Worm (Caenorhabditis elegans) whole organism, L1 larva: Measurements from ENCODE around the gene F49C12.6.
A peak's percentile ranks its signal among the peaks of the same experiment; 100 is the strongest.

Experiments
- C04F5.9 ChIP-seq: sonication (generic microtip); optimal IDR thresholded peaks from 2 replicates; lab custom pipeline; 2016; ENCODE audit warnings: missing genetic modification characterization, missing compliant biosample characterization
- F16B12.6 ChIP-seq: fragments of 150-350 bp; optimal IDR thresholded peaks from 2 replicates; lab custom pipeline; 2014; ENCODE audit warnings: missing biosample characterization, missing genetic modification characterization
- Y116A8C.19 ChIP-seq: sonication (generic microtip); optimal IDR thresholded peaks from 2 replicates; lab custom pipeline; 2016; ENCODE audit warnings: missing compliant biosample characterization, missing genetic modification characterization, borderline replicate concordance
- alr-1 ChIP-seq: fragments of 200-800 bp; sonication (Bioruptor generic); optimal IDR thresholded peaks from 2 replicates; lab custom pipeline; 2018; ENCODE audit warnings: borderline replicate concordance, mild to moderate bottlenecking, missing genetic modification characterization, missing compliant biosample characterization
- ama-1 ChIP-seq: fragments of 150-350 bp; optimal IDR thresholded peaks from 2 replicates; lab custom pipeline; 2014
- ceh-8 ChIP-seq: fragments of 200-800 bp; sonication (Bioruptor generic); optimal IDR thresholded peaks from 2 replicates; lab custom pipeline; 2018; ENCODE audit warnings: mild to moderate bottlenecking, missing genetic modification characterization, moderate library complexity, missing compliant biosample characterization
- ceh-88 ChIP-seq: fragments of 200-800 bp; sonication (Bioruptor generic); IDR thresholded peaks from 2 replicates; pipeline ENCODE4 v1.3.6; 2022; ENCODE audit warnings: missing genetic modification characterization, missing compliant biosample characterization
- ceh-90 ChIP-seq: sonication (generic microtip); optimal IDR thresholded peaks from 2 replicates; lab custom pipeline; 2016; ENCODE audit warnings: missing genetic modification characterization, missing compliant biosample characterization
- ces-1 ChIP-seq: fragments of 150-350 bp; optimal IDR thresholded peaks from 2 replicates; lab custom pipeline; 2014; ENCODE audit warnings: missing biosample characterization, missing genetic modification reagents, missing genetic modification characterization
- dpl-1 ChIP-seq, 3 experiments: fragments of 150-350 bp in 2 of 3; sonication (generic microtip) in 1 of 3; optimal IDR thresholded peaks; 2 replicates each; lab custom pipeline; 2014 to 2017; ENCODE audit warnings: missing biosample characterization in 3 of 3, missing genetic modification characterization in 3 of 3, missing genetic modification reagents in 3 of 3
- dsc-1 ChIP-seq: sonication (generic microtip); optimal IDR thresholded peaks from 2 replicates; lab custom pipeline; 2016; ENCODE audit warnings: mild to moderate bottlenecking, missing genetic modification characterization, missing compliant biosample characterization
- efl-3 ChIP-seq: fragments of 200-800 bp; sonication (Bioruptor generic); optimal IDR thresholded peaks from 2 replicates; lab custom pipeline; 2018; ENCODE audit warnings: mild to moderate bottlenecking, missing genetic modification characterization, missing compliant biosample characterization
- ets-5 ChIP-seq: fragments of 200-800 bp; sonication (Bioruptor generic); IDR thresholded peaks from 2 replicates; pipeline ENCODE4 v1.3.6; 2022; ENCODE audit warnings: missing genetic modification characterization, missing compliant biosample characterization
- fkh-4 ChIP-seq: sonication (generic microtip); optimal IDR thresholded peaks from 2 replicates; lab custom pipeline; 2016; ENCODE audit warnings: missing compliant biosample characterization, missing genetic modification characterization, borderline replicate concordance
- fkh-8 ChIP-seq: sonication (generic microtip); optimal IDR thresholded peaks from 2 replicates; lab custom pipeline; 2016; ENCODE audit warnings: mild to moderate bottlenecking, missing genetic modification characterization, missing compliant biosample characterization
- fos-1 ChIP-seq: fragments of 150-350 bp; optimal IDR thresholded peaks from 2 replicates; lab custom pipeline; 2014; ENCODE audit warnings: missing biosample characterization, missing genetic modification characterization
- grh-1 ChIP-seq: fragments of 200-800 bp; sonication (Bioruptor generic); IDR thresholded peaks from 2 replicates; pipeline ENCODE4 v1.3.6; 2022; ENCODE audit warnings: missing genetic modification reagents, missing genetic modification characterization, missing compliant biosample characterization
- hlh-17 ChIP-seq: fragments of 200-800 bp; sonication (Bioruptor generic); optimal IDR thresholded peaks from 2 replicates; lab custom pipeline; 2018; ENCODE audit warnings: missing genetic modification characterization, mild to moderate bottlenecking, missing compliant biosample characterization, moderate library complexity, borderline replicate concordance
- hlh-4 ChIP-seq: sonication (generic microtip); optimal IDR thresholded peaks from 2 replicates; lab custom pipeline; 2016; ENCODE audit warnings: mild to moderate bottlenecking, missing genetic modification characterization, missing compliant biosample characterization
- hpl-2 ChIP-seq: fragments of 150-350 bp; optimal IDR thresholded peaks from 2 replicates; lab custom pipeline; 2014; ENCODE audit warnings: missing biosample characterization, missing genetic modification reagents, missing genetic modification characterization
- irx-1 ChIP-seq: sonication (generic microtip); optimal IDR thresholded peaks from 2 replicates; lab custom pipeline; 2016; ENCODE audit warnings: missing genetic modification characterization, missing compliant biosample characterization
- isw-1 ChIP-seq: fragments of 200-800 bp; sonication (Bioruptor generic); IDR thresholded peaks from 2 replicates; pipeline ENCODE4 v1.3.6; 2022; ENCODE audit warnings: missing genetic modification characterization, missing compliant biosample characterization
- jun-1 ChIP-seq: fragments of 150-350 bp; optimal IDR thresholded peaks from 2 replicates; lab custom pipeline; 2014; ENCODE audit warnings: missing biosample characterization, missing genetic modification reagents, missing genetic modification characterization
- lin-13 ChIP-seq: fragments of 150-350 bp; optimal IDR thresholded peaks from 2 replicates; lab custom pipeline; 2014; ENCODE audit warnings: missing biosample characterization, missing genetic modification reagents, missing genetic modification characterization
- lsy-2 ChIP-seq, 2 experiments: fragments of 150-350 bp; optimal IDR thresholded peaks; 2 replicates each; lab custom pipeline; 2014; ENCODE audit warnings: missing biosample characterization in 2 of 2, missing genetic modification characterization in 2 of 2
- mep-1 ChIP-seq: fragments of 150-350 bp; optimal IDR thresholded peaks from 2 replicates; lab custom pipeline; 2014; ENCODE audit warnings: missing biosample characterization, missing genetic modification characterization
- nhr-11 ChIP-seq: fragments of 150-350 bp; optimal IDR thresholded peaks from 2 replicates; lab custom pipeline; 2014; ENCODE audit warnings: missing biosample characterization, missing genetic modification characterization
- nhr-12 ChIP-seq: sonication (generic microtip); optimal IDR thresholded peaks from 2 replicates; lab custom pipeline; 2017; ENCODE audit warnings: missing biosample characterization, missing genetic modification characterization
- nhr-19 ChIP-seq: fragments of 200-800 bp; sonication (Bioruptor generic); conservative IDR thresholded peaks from 2 replicates; pipeline ENCODE4 v1.3.6; 2022; ENCODE audit warnings: missing genetic modification characterization, missing compliant biosample characterization
- nhr-237 ChIP-seq: fragments of 150-350 bp; optimal IDR thresholded peaks from 2 replicates; lab custom pipeline; 2014; ENCODE audit warnings: missing biosample characterization, missing genetic modification characterization
- nhr-47 ChIP-seq: sonication (generic microtip); optimal IDR thresholded peaks from 2 replicates; lab custom pipeline; 2016; ENCODE audit warnings: mild to moderate bottlenecking, missing genetic modification characterization, moderate library complexity, missing compliant biosample characterization
- nhr-71 ChIP-seq: sonication (generic microtip); optimal IDR thresholded peaks from 2 replicates; lab custom pipeline; 2016; ENCODE audit warnings: mild to moderate bottlenecking, missing genetic modification characterization, moderate library complexity, missing compliant biosample characterization
- nhr-77 ChIP-seq: fragments of 150-350 bp; optimal IDR thresholded peaks from 2 replicates; lab custom pipeline; 2014; ENCODE audit warnings: missing biosample characterization, missing genetic modification characterization
- nhr-84 ChIP-seq: sonication (generic microtip); optimal IDR thresholded peaks from 2 replicates; lab custom pipeline; 2017; ENCODE audit warnings: missing biosample characterization, missing genetic modification characterization
- nhr-90 ChIP-seq: sonication (generic microtip); optimal IDR thresholded peaks from 2 replicates; lab custom pipeline; 2016; ENCODE audit warnings: mild to moderate bottlenecking, missing genetic modification characterization, missing compliant biosample characterization; ENCODE audit not compliant: poor library complexity
- pag-3 ChIP-seq: sonication (generic microtip); optimal IDR thresholded peaks from 2 replicates; lab custom pipeline; 2017; ENCODE audit warnings: missing genetic modification characterization, mild to moderate bottlenecking, missing compliant biosample characterization, antibody characterized with exemption, borderline replicate concordance; ENCODE audit not compliant: insufficient read depth
- pqm-1 ChIP-seq: sonication (generic microtip); optimal IDR thresholded peaks from 3 replicates; lab custom pipeline; 2017; ENCODE audit warnings: missing biosample characterization, missing genetic modification characterization
- rnt-1 ChIP-seq: sonication (generic microtip); optimal IDR thresholded peaks from 2 replicates; lab custom pipeline; 2016; ENCODE audit warnings: mild to moderate bottlenecking, missing genetic modification characterization, moderate library complexity, missing compliant biosample characterization
- skn-1 ChIP-seq: fragments of 150-350 bp; optimal IDR thresholded peaks from 2 replicates; lab custom pipeline; 2014; ENCODE audit warnings: missing biosample characterization, missing genetic modification characterization
- snpc-4 ChIP-seq: fragments of 150-350 bp; optimal IDR thresholded peaks from 2 replicates; lab custom pipeline; 2014; ENCODE audit warnings: missing biosample characterization, missing genetic modification characterization
- sox-4 ChIP-seq: sonication (generic microtip); optimal IDR thresholded peaks from 2 replicates; lab custom pipeline; 2016; ENCODE audit warnings: missing genetic modification characterization, missing compliant biosample characterization
- swsn-7 ChIP-seq: sonication (generic microtip); optimal IDR thresholded peaks from 2 replicates; lab custom pipeline; 2016; ENCODE audit warnings: missing genetic modification characterization, missing compliant biosample characterization
- tbx-2 ChIP-seq: sonication (generic microtip); optimal IDR thresholded peaks from 2 replicates; lab custom pipeline; 2016; ENCODE audit warnings: missing genetic modification characterization, missing compliant biosample characterization
- tlp-1 ChIP-seq: fragments of 150-350 bp; optimal IDR thresholded peaks from 2 replicates; lab custom pipeline; 2014; ENCODE audit warnings: missing biosample characterization, missing genetic modification characterization
- unc-30 ChIP-seq: sonication (generic microtip); optimal IDR thresholded peaks from 2 replicates; lab custom pipeline; 2017; ENCODE audit warnings: missing biosample characterization, missing genetic modification characterization
- unc-62 ChIP-seq: fragments of 150-350 bp; optimal IDR thresholded peaks from 2 replicates; lab custom pipeline; 2014; ENCODE audit warnings: missing biosample characterization, missing genetic modification reagents, missing genetic modification characterization
- unc-86 ChIP-seq: sonication (generic microtip); optimal IDR thresholded peaks from 2 replicates; lab custom pipeline; 2016; ENCODE audit warnings: missing genetic modification characterization, missing compliant biosample characterization
- unc-98 ChIP-seq: fragments of 200-800 bp; sonication (Bioruptor generic); IDR thresholded peaks from 2 replicates; pipeline ENCODE4 v1.3.6; 2022; ENCODE audit warnings: missing genetic modification characterization, missing compliant biosample characterization
- vab-15 ChIP-seq: sonication (generic microtip); optimal IDR thresholded peaks from 2 replicates; lab custom pipeline; 2017; ENCODE audit warnings: missing genotype, mild to moderate bottlenecking, missing genetic modification characterization, missing compliant biosample characterization
- xbp-1 ChIP-seq: sonication (generic microtip); optimal IDR thresholded peaks from 2 replicates; lab custom pipeline; 2016; ENCODE audit warnings: missing genetic modification characterization, missing compliant biosample characterization
- zip-4 ChIP-seq: fragments of 200-800 bp; sonication (Bioruptor generic); optimal IDR thresholded peaks from 2 replicates; lab custom pipeline; 2018; ENCODE audit warnings: mild to moderate bottlenecking, missing genetic modification characterization, moderate library complexity, missing compliant biosample characterization
- ztf-11 ChIP-seq, 2 experiments: sonication (generic microtip); optimal IDR thresholded peaks; 2 replicates each; lab custom pipeline; 2016 to 2017; ENCODE audit warnings: missing genetic modification characterization in 2 of 2, missing biosample characterization in 1 of 2, missing compliant biosample characterization in 1 of 2
- ztf-4 ChIP-seq: fragments of 150-350 bp; optimal IDR thresholded peaks from 2 replicates; lab custom pipeline; 2014; ENCODE audit warnings: missing biosample characterization, missing genetic modification characterization

The F49C12.6 gene

ce11 chrIV:9335552-9336251 lies 26.8 kb upstream of the F49C12.6 start, which contains the start of the genes coa-4 and T20D3.14 (continued):
- TF ChIP-seq C04F5.9 (tag; lab: Kevin White, UChicago) (no peak), jun-1 (tag; lab: Kevin White, UChicago) (no peak), irx-1 (tag; lab: Kevin White, UChicago) (peak; percentile 9), ztf-11 (tag; optimal IDR thresholded peaks at IDR 0.05; lab: Kevin White, UChicago) (no peak), ama-1 (lab: Kevin White, UChicago) (no peak), nhr-237 (tag; lab: Kevin White, UChicago) (no peak), ces-1 (GFP tag; lab: Kevin White, UChicago) (no peak), dsc-1 (tag; lab: Kevin White, UChicago) (no peak), lsy-2 (tag; optimal IDR thresholded peaks at IDR 0.05; lab: Kevin White, UChicago) (peak; percentile 53 to 58), ztf-4 (tag; lab: Kevin White, UChicago) (no peak), vab-15 (tag; lab: Kevin White, UChicago) (no peak), nhr-90 (tag; lab: Kevin White, UChicago) (no peak), isw-1 (GFP tag; lab: Robert Waterston, UW) (no peak), pqm-1 (tag; lab: Kevin White, UChicago) (no peak), alr-1 (tag; lab: Kevin White, UChicago) (no peak), unc-98 (GFP tag; lab: Robert Waterston, UW) (no peak), ceh-8 (no peak), sox-4 (tag; lab: Kevin White, UChicago) (no peak), rnt-1 (tag; lab: Kevin White, UChicago) (peak; percentile 33), xbp-1 (tag; lab: Kevin White, UChicago) (peak; percentile 48), nhr-84 (no peak), snpc-4 (tag; lab: Kevin White, UChicago) (peak; percentile 1), nhr-47 (peak; percentile 43), skn-1 (no peak), mep-1 (tag; lab: Kevin White, UChicago) (peak; percentile 41), pag-3 (tag; lab: Kevin White, UChicago) (no peak), nhr-71 (tag; lab: Kevin White, UChicago) (peak; percentile 71), unc-30 (tag; lab: Kevin White, UChicago) (no peak), hlh-4 (tag; lab: Kevin White, UChicago) (no peak), lin-13 (GFP tag; lab: Kevin White, UChicago) (no peak), F16B12.6 (tag; lab: Kevin White, UChicago) (no peak), Y116A8C.19 (tag; lab: Kevin White, UChicago) (no peak), tbx-2 (tag; lab: Kevin White, UChicago) (peak; percentile 43), nhr-77 (tag; lab: Kevin White, UChicago) (peak; percentile 11), efl-3 (GFP tag; lab: Kevin White, UChicago) (no peak), zip-4 (GFP tag; lab: Kevin White, UChicago) (no peak), fkh-8 (tag; lab: Kevin White, UChicago) (no peak), nhr-19 (GFP tag; lab: Robert Waterston, UW) (no peak; the same call in none of the 2 replicates), ceh-88 (no peak), tlp-1 (no peak), unc-86 (tag; lab: Kevin White, UChicago) (no peak), hlh-17 (GFP tag; lab: Kevin White, UChicago) (no peak), nhr-11 (tag; lab: Kevin White, UChicago) (no peak), hpl-2 (GFP tag; lab: Kevin White, UChicago) (no peak), grh-1 (GFP tag; lab: Robert Waterston, UW) (no peak), unc-62 (GFP tag; lab: Kevin White, UChicago) (no peak), fkh-4 (tag; lab: Kevin White, UChicago) (no peak), dpl-1 (GFP tag; optimal IDR thresholded peaks at IDR 0.05; lab: Kevin White, UChicago) (peak in 2 of 3 experiments; percentile 17 to 48), fos-1 (tag; lab: Kevin White, UChicago) (no peak), nhr-12 (tag; lab: Kevin White, UChicago) (no peak), ets-5 (GFP tag; lab: Robert Waterston, UW) (no peak), swsn-7 (peak; percentile 39), ceh-90 (tag; lab: Kevin White, UChicago) (no peak)
